Fruit fly (Drosophila melanogaster): ENCODE data around the gene CG14024.

dm6 chr2L:5298978-5299627, 15.6 kb downstream of the CG14024 start:
- TF ChIP-seq CG4496 (GFP tag; IDR thresholded peaks at IDR 0.05) (peak; percentile 60; the same call in 2 of the 3 replicates), Pif1B (GFP tag; optimal IDR thresholded peaks at IDR 0.05) (peak; percentile 6), Pif1A (GFP tag; optimal IDR thresholded peaks at IDR 0.05) (peak; percentile 73), Ets98B (GFP tag; IDR thresholded peaks at IDR 0.05) (no peak), EcR (GFP tag; optimal IDR thresholded peaks at IDR 0.05) (no peak)

All from whole organism, pupa.